Fruit fly (Drosophila melanogaster) whole organism, embryonic: Measurements from ENCODE around the gene Pop5.

Experiments
- Abd-B ChIP-seq: fragments of 200-800 bp; sonication (Bioruptor generic); optimal IDR thresholded peaks from 2 replicates; lab custom pipeline; 2018; ENCODE audit warnings: missing biosample characterization, mild to moderate bottlenecking, missing genetic modification characterization, moderate library complexity
- Antp ChIP-seq: fragments of 200-800 bp; sonication (Bioruptor generic); optimal IDR thresholded peaks from 3 replicates; lab custom pipeline; 2016; ENCODE audit warnings: missing biosample characterization, missing genetic modification characterization
- CG10979 ChIP-seq: fragments of 200-800 bp; sonication (Bioruptor generic); optimal IDR thresholded peaks from 2 replicates; lab custom pipeline; 2018; ENCODE audit warnings: missing biosample characterization, mild to moderate bottlenecking, missing genetic modification characterization, moderate library complexity
- CG11398 ChIP-seq: fragments of 200-800 bp; sonication (Bioruptor generic); optimal IDR thresholded peaks from 2 replicates; lab custom pipeline; 2016; ENCODE audit warnings: missing biosample characterization, missing genetic modification characterization
- CG14710 ChIP-seq: fragments of 200-800 bp; sonication (Bioruptor generic); optimal IDR thresholded peaks from 3 replicates; lab custom pipeline; 2019; ENCODE audit warnings: missing biosample characterization, mild to moderate bottlenecking, missing genetic modification characterization, moderate library complexity
- CG15696 ChIP-seq: fragments of 200-800 bp; sonication (Bioruptor generic); optimal IDR thresholded peaks from 2 replicates; lab custom pipeline; 2019; ENCODE audit warnings: missing biosample characterization, mild to moderate bottlenecking, missing genetic modification characterization, moderate library complexity
- CG1602 ChIP-seq: fragments of 200-800 bp; sonication (Bioruptor generic); optimal IDR thresholded peaks from 3 replicates; lab custom pipeline; 2016; ENCODE audit warnings: missing biosample characterization, missing genetic modification characterization
- CG16863 ChIP-seq: fragments of 200-800 bp; sonication (Bioruptor generic); optimal IDR thresholded peaks from 3 replicates; lab custom pipeline; 2016; ENCODE audit warnings: missing biosample characterization, missing genetic modification characterization
- CG17361 ChIP-seq: fragments of 200-800 bp; sonication (Bioruptor generic); IDR thresholded peaks from 3 replicates; pipeline ENCODE4 v1.3.6; 2022; ENCODE audit warnings: missing biosample characterization, missing genetic modification characterization
- CG17912 ChIP-seq: fragments of 200-800 bp; sonication (Bioruptor generic); optimal IDR thresholded peaks from 2 replicates; lab custom pipeline; 2018; ENCODE audit warnings: missing biosample characterization, mild to moderate bottlenecking, missing genetic modification characterization
- CG18476 ChIP-seq: fragments of 200-800 bp; sonication (Bioruptor generic); optimal IDR thresholded peaks from 2 replicates; lab custom pipeline; 2016; ENCODE audit warnings: missing biosample characterization, mild to moderate bottlenecking, missing genetic modification characterization
- CG2120 ChIP-seq: fragments of 200-800 bp; sonication (Bioruptor generic); optimal IDR thresholded peaks from 3 replicates; lab custom pipeline; 2016; ENCODE audit warnings: missing biosample characterization, missing genetic modification characterization
- CG2875 ChIP-seq: fragments of 200-800 bp; sonication (Bioruptor generic); optimal IDR thresholded peaks from 2 replicates; lab custom pipeline; 2017; ENCODE audit warnings: missing biosample characterization, mild to moderate bottlenecking, missing genetic modification characterization, missing genetic modification reagents
- CG3995 ChIP-seq: fragments of 200-800 bp; sonication (Bioruptor generic); optimal IDR thresholded peaks from 3 replicates; lab custom pipeline; 2016; ENCODE audit warnings: missing biosample characterization, missing genetic modification characterization
- CG42726 ChIP-seq: fragments of 200-800 bp; sonication (Bioruptor generic); IDR thresholded peaks from 2 replicates; pipeline ENCODE4 v1.3.6; 2022; ENCODE audit warnings: missing biosample characterization, missing genetic modification characterization; ENCODE audit not compliant: partially characterized antibody
- CG7357 ChIP-seq: fragments of 200-800 bp; sonication (Bioruptor generic); IDR thresholded peaks from 3 replicates; pipeline ENCODE4 v1.3.6; 2022; ENCODE audit warnings: missing biosample characterization, missing genetic modification characterization
- CG8089 ChIP-seq: fragments of 200-800 bp; sonication (Bioruptor generic); optimal IDR thresholded peaks from 3 replicates; lab custom pipeline; 2016; ENCODE audit warnings: missing biosample characterization, missing genetic modification characterization
- CG9932 ChIP-seq: fragments of 200-800 bp; sonication (Bioruptor generic); IDR thresholded peaks from 2 replicates; pipeline ENCODE4 v1.3.6; 2022; ENCODE audit warnings: missing biosample characterization, missing genetic modification characterization
- CrebB ChIP-seq: fragments of 200-800 bp; sonication (Bioruptor generic); optimal IDR thresholded peaks from 3 replicates; lab custom pipeline; 2018; ENCODE audit warnings: missing biosample characterization, mild to moderate bottlenecking, missing genetic modification characterization
- Dfd ChIP-seq, 2 experiments: fragments of >200 bp; optimal IDR thresholded peaks; 2 replicates each; lab custom pipeline; 2017; ENCODE audit warnings: missing biosample characterization in 2 of 2, missing genetic modification characterization in 2 of 2
- Dip2 ChIP-seq: fragments of 200-800 bp; sonication (Bioruptor generic); IDR thresholded peaks from 2 replicates; pipeline ENCODE4 v1.3.6; 2022; ENCODE audit warnings: missing biosample characterization, missing genetic modification characterization
- E2f2 ChIP-seq: fragments of 200-800 bp; sonication (Bioruptor generic); IDR thresholded peaks from 2 replicates; pipeline ENCODE4 v1.3.6; 2022; ENCODE audit warnings: missing biosample characterization, missing genetic modification characterization
- HHEX ChIP-seq: fragments of 200-800 bp; sonication (Bioruptor generic); optimal IDR thresholded peaks from 3 replicates; lab custom pipeline; 2017; ENCODE audit warnings: missing biosample characterization, mild to moderate bottlenecking, missing genetic modification characterization, missing genetic modification reagents
- HmgD ChIP-seq: fragments of 200-800 bp; sonication (Bioruptor generic); optimal IDR thresholded peaks from 3 replicates; lab custom pipeline; 2016; ENCODE audit warnings: missing biosample characterization, missing genetic modification characterization
- Hmx ChIP-seq: fragments of 200-800 bp; sonication (Bioruptor generic); optimal IDR thresholded peaks from 2 replicates; lab custom pipeline; 2016; ENCODE audit warnings: missing biosample characterization, missing genetic modification characterization
- MBD-R2 ChIP-seq: fragments of 200-800 bp; sonication (Bioruptor generic); IDR thresholded peaks from 2 replicates; pipeline ENCODE4 v1.3.6; 2022; ENCODE audit warnings: missing biosample characterization, missing genetic modification characterization
- Max ChIP-seq: fragments of 200-800 bp; sonication (Bioruptor generic); optimal IDR thresholded peaks from 2 replicates; lab custom pipeline; 2016; ENCODE audit warnings: missing biosample characterization, mild to moderate bottlenecking, missing genetic modification characterization
- Rfx ChIP-seq: fragments of 200-800 bp; sonication (Bioruptor generic); IDR thresholded peaks from 2 replicates; pipeline ENCODE4 v1.3.6; 2022; ENCODE audit warnings: missing biosample characterization, missing genetic modification characterization
- Ssrp ChIP-seq: fragments of 200-800 bp; sonication (Bioruptor generic); optimal IDR thresholded peaks from 2 replicates; lab custom pipeline; 2018; ENCODE audit warnings: missing biosample characterization, mild to moderate bottlenecking, missing genetic modification characterization, moderate library complexity
- YL-1 ChIP-seq: fragments of 200-800 bp; sonication (Bioruptor generic); optimal IDR thresholded peaks from 3 replicates; lab custom pipeline; 2017; ENCODE audit warnings: missing biosample characterization, mild to moderate bottlenecking, missing genetic modification characterization
- ara ChIP-seq: fragments of 200-800 bp; sonication (Bioruptor generic); IDR thresholded peaks from 2 replicates; pipeline ENCODE4 v1.3.6; 2022; ENCODE audit warnings: missing biosample characterization, missing genetic modification characterization
- bigmax ChIP-seq: fragments of 200-800 bp; sonication (Bioruptor generic); optimal IDR thresholded peaks from 2 replicates; lab custom pipeline; 2018; ENCODE audit warnings: missing biosample characterization, mild to moderate bottlenecking, missing genetic modification characterization
- bsh ChIP-seq, 2 experiments: fragments of 200-800 bp; sonication (Bioruptor generic); optimal IDR thresholded peaks; 2 replicates each; lab custom pipeline; 2017 to 2018; ENCODE audit warnings: mild to moderate bottlenecking in 2 of 2, missing biosample characterization in 2 of 2, missing genetic modification characterization in 2 of 2, moderate library complexity in 1 of 2
- corto ChIP-seq: fragments of 200-800 bp; sonication (Bioruptor generic); optimal IDR thresholded peaks from 2 replicates; lab custom pipeline; 2016; ENCODE audit warnings: missing biosample characterization, mild to moderate bottlenecking, missing genetic modification characterization, moderate library complexity
- danr ChIP-seq: fragments of 200-800 bp; sonication (Bioruptor generic); IDR thresholded peaks from 2 replicates; pipeline ENCODE4 v1.3.6; 2022; ENCODE audit warnings: missing biosample characterization, missing genetic modification characterization
- esg ChIP-seq: fragments of 200-800 bp; sonication (Bioruptor generic); conservative IDR thresholded peaks from 2 replicates; pipeline ENCODE4 v1.3.6; 2022; ENCODE audit warnings: missing biosample characterization, missing genetic modification characterization
- fd3F ChIP-seq: fragments of 200-800 bp; sonication (Bioruptor generic); optimal IDR thresholded peaks from 2 replicates; lab custom pipeline; 2018; ENCODE audit warnings: missing biosample characterization, mild to moderate bottlenecking, missing genetic modification characterization, moderate library complexity
- gce ChIP-seq: fragments of 200-800 bp; sonication (Bioruptor generic); IDR thresholded peaks from 3 replicates; pipeline ENCODE4 v1.3.6; 2022; ENCODE audit warnings: missing biosample characterization, missing genetic modification characterization
- gcm ChIP-seq: fragments of 200-800 bp; sonication (Bioruptor generic); optimal IDR thresholded peaks from 2 replicates; lab custom pipeline; 2019; ENCODE audit warnings: missing biosample characterization, mild to moderate bottlenecking, missing genetic modification characterization, moderate library complexity
- gem ChIP-seq: fragments of 200-800 bp; sonication (Bioruptor generic); optimal IDR thresholded peaks from 2 replicates; lab custom pipeline; 2019; ENCODE audit warnings: missing biosample characterization, mild to moderate bottlenecking, missing genetic modification characterization, moderate library complexity
- gro ChIP-seq: fragments of 200-800 bp; sonication (Bioruptor generic); optimal IDR thresholded peaks from 2 replicates; lab custom pipeline; 2016; ENCODE audit warnings: missing biosample characterization, missing genetic modification characterization
- kah ChIP-seq: fragments of 200-800 bp; sonication (Bioruptor generic); optimal IDR thresholded peaks from 2 replicates; lab custom pipeline; 2018; ENCODE audit warnings: missing biosample characterization, mild to moderate bottlenecking, missing genetic modification characterization
- lilli ChIP-seq: fragments of 200-800 bp; sonication (Bioruptor generic); optimal IDR thresholded peaks from 3 replicates; lab custom pipeline; 2016; ENCODE audit warnings: missing biosample characterization, missing genetic modification characterization
- org-1 ChIP-seq: fragments of 200-800 bp; sonication (Bioruptor generic); optimal IDR thresholded peaks from 2 replicates; lab custom pipeline; 2017; ENCODE audit warnings: missing biosample characterization, missing genetic modification characterization
- pho ChIP-seq: fragments of 200-800 bp; sonication (Bioruptor generic); optimal IDR thresholded peaks from 2 replicates; lab custom pipeline; 2016; ENCODE audit warnings: missing biosample characterization, missing genetic modification characterization
- row ChIP-seq: fragments of 200-800 bp; sonication (Bioruptor generic); IDR thresholded peaks from 3 replicates; pipeline ENCODE4 v1.3.6; 2022; ENCODE audit warnings: missing biosample characterization, missing genetic modification characterization
- sr ChIP-seq: fragments of 200-800 bp; sonication (Bioruptor generic); IDR thresholded peaks from 3 replicates; pipeline ENCODE4 v1.3.6; 2022; ENCODE audit warnings: missing biosample characterization, missing genetic modification characterization
- stc ChIP-seq: fragments of 200-800 bp; sonication (Bioruptor generic); IDR thresholded peaks from 2 replicates; pipeline ENCODE4 v1.3.6; 2022; ENCODE audit warnings: missing biosample characterization, missing genetic modification characterization
- trh ChIP-seq: fragments of 200-800 bp; sonication (Bioruptor generic); optimal IDR thresholded peaks from 2 replicates; lab custom pipeline; 2016; ENCODE audit warnings: missing biosample characterization, missing genetic modification characterization
- twi ChIP-seq: fragments of 200-800 bp; optimal IDR thresholded peaks from 2 replicates; lab custom pipeline; 2019; ENCODE audit warnings: missing biosample characterization, mild to moderate bottlenecking, missing genetic modification characterization, moderate library complexity
- unc-4 ChIP-seq: fragments of 200-800 bp; sonication (Bioruptor generic); IDR thresholded peaks from 2 replicates; pipeline ENCODE4 v1.3.6; 2022; ENCODE audit warnings: missing biosample characterization, missing genetic modification characterization; ENCODE audit not compliant: partially characterized antibody
- usp ChIP-seq: fragments of >200 bp; optimal IDR thresholded peaks from 2 replicates; lab custom pipeline; 2017; ENCODE audit warnings: missing biosample characterization, missing genetic modification characterization

Gene Pop5

DNA sequence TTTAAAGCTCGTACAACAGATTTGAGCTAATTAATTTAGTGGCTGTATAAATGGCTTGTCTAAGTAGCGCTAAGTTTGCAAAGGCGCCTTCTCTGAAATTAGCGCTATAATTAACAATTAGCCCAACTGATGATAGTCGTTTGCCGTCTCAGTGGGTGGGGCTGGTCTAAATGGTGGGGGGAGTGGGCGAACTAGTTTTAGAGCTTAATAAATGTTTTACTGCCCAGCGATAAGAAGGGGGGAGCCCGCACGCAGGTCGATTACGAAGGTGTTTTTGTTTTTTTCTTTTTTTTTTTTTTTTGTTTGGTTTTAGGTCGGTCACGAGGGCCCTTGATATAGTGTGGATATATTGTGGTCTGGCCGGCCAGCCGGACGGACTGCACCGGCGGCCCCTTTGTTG, 43.8 kb downstream of the Pop5 start (continued):
- TF ChIP-seq gcm (no peak), lilli (GFP tag; lab: Kevin White, UChicago) (no peak), HmgD (GFP tag; lab: Kevin White, UChicago) (no peak), Dfd (GFP tag; optimal IDR thresholded peaks at IDR 0.05; lab: Kevin White, UChicago) (no peak), kah (GFP tag; lab: Kevin White, UChicago) (no peak), Ssrp (tag; lab: Kevin White, UChicago) (no peak), fd3F (GFP tag; lab: Kevin White, UChicago) (no peak), Hmx (no peak), gro (peak; percentile 48), CG17361 (GFP tag; lab: Robert Waterston, UW) (no peak), twi (tag; lab: Kevin White, UChicago) (no peak), gce (0 out of 3 replicates have a peak, but pooled peaks have one; percentile 25), MBD-R2 (GFP tag; lab: Robert Waterston, UW) (no peak; the same call in 1 of the 2 replicates), CG9932 (GFP tag; lab: Robert Waterston, UW) (no peak), CG10979 (no peak), trh (GFP tag; lab: Kevin White, UChicago) (no peak), Antp (GFP tag; lab: Kevin White, UChicago) (no peak), stc (GFP tag; lab: Robert Waterston, UW) (0 out of 2 replicates have a peak, but pooled peaks have one; percentile 11), CG16863 (GFP tag; lab: Kevin White, UChicago) (no peak), CG14710 (no peak), CG18476 (GFP tag; lab: Kevin White, UChicago) (no peak), CG42726 (no peak), CG8089 (no peak), row (GFP tag; lab: Robert Waterston, UW) (no peak), org-1 (no peak), usp (GFP tag; lab: Kevin White, UChicago) (no peak), Rfx (no peak; the same call in 1 of the 2 replicates), Abd-B (GFP tag; lab: Kevin White, UChicago) (no peak), sr (GFP tag; lab: Robert Waterston, UW) (peak; percentile 12; the same call in 1 of the 3 replicates), CG15696 (tag; lab: Kevin White, UChicago) (no peak), bsh (GFP tag; optimal IDR thresholded peaks at IDR 0.05; lab: Kevin White, UChicago) (no peak), Dip2 (GFP tag; lab: Robert Waterston, UW) (no peak), E2f2 (GFP tag; lab: Robert Waterston, UW) (no peak), danr (GFP tag; lab: Robert Waterston, UW) (no peak), CG2875 (GFP tag; lab: Kevin White, UChicago) (no peak), CrebB (no peak), CG17912 (GFP tag; lab: Kevin White, UChicago) (no peak), gem (tag; lab: Kevin White, UChicago) (no peak), ara (GFP tag; lab: Robert Waterston, UW) (no peak), pho (GFP tag; lab: Kevin White, UChicago) (no peak), Max (GFP tag; lab: Kevin White, UChicago) (no peak), unc-4 (GFP tag; lab: Robert Waterston, UW) (no peak), CG3995 (GFP tag; lab: Kevin White, UChicago) (no peak), CG7357 (GFP tag; lab: Robert Waterston, UW) (no peak), HHEX (GFP tag; lab: Kevin White, UChicago) (no peak), YL-1 (GFP tag; lab: Kevin White, UChicago) (no peak), corto (GFP tag; lab: Kevin White, UChicago) (no peak), bigmax (GFP tag; lab: Kevin White, UChicago) (no peak), CG11398 (GFP tag; lab: Kevin White, UChicago) (no peak), esg (GFP tag; lab: Robert Waterston, UW) (no peak), CG1602 (GFP tag; lab: Kevin White, UChicago) (no peak), CG2120 (no peak)
